Worm (Caenorhabditis elegans) whole organism, mixed stage, embryonic: ENCODE measurements around the gene F10A3.11.

Experiments used
- M03D4.4 ChIP-seq: sonication (generic microtip); optimal IDR thresholded peaks from 2 replicates; lab custom pipeline; 2017; ENCODE audit warnings: mild to moderate bottlenecking, missing genetic modification characterization, missing compliant biosample characterization
- bed-3 ChIP-seq: fragments of 200-800 bp; sonication (Bioruptor generic); optimal IDR thresholded peaks from 3 replicates; lab custom pipeline; 2018; ENCODE audit warnings: mild to moderate bottlenecking, missing genetic modification characterization, moderate library complexity, missing compliant biosample characterization
- blmp-1 ChIP-seq: fragments of 150-350 bp; optimal IDR thresholded peaks from 2 replicates; lab custom pipeline; 2014; ENCODE audit warnings: missing biosample characterization, missing genetic modification characterization
- ceh-39 ChIP-seq: fragments of 150-350 bp; optimal IDR thresholded peaks from 2 replicates; lab custom pipeline; 2014; ENCODE audit warnings: missing biosample characterization, missing genetic modification characterization
- ceh-83 ChIP-seq: fragments of 200-800 bp; sonication (Bioruptor generic); optimal IDR thresholded peaks from 2 replicates; lab custom pipeline; 2018; ENCODE audit warnings: mild to moderate bottlenecking, missing genetic modification characterization, missing compliant biosample characterization
- ces-1 ChIP-seq: fragments of 150-350 bp; optimal IDR thresholded peaks from 2 replicates; lab custom pipeline; 2014; ENCODE audit warnings: missing biosample characterization, missing genetic modification reagents, missing genetic modification characterization
- cnd-1 ChIP-seq: fragments of 200-800 bp; sonication (Bioruptor generic); optimal IDR thresholded peaks from 2 replicates; lab custom pipeline; 2018; ENCODE audit warnings: mild to moderate bottlenecking, missing genetic modification characterization, missing compliant biosample characterization
- drap-1 ChIP-seq: fragments of 200-800 bp; sonication (Bioruptor generic); optimal IDR thresholded peaks from 3 replicates; lab custom pipeline; 2018; ENCODE audit warnings: mild to moderate bottlenecking, missing genetic modification characterization, missing compliant biosample characterization
- elt-1 ChIP-seq: sonication (generic microtip); optimal IDR thresholded peaks from 2 replicates; lab custom pipeline; 2017; ENCODE audit warnings: missing genetic modification characterization, mild to moderate bottlenecking, missing compliant biosample characterization, antibody characterized with exemption, moderate library complexity, borderline replicate concordance; ENCODE audit not compliant: insufficient read depth
- elt-3 ChIP-seq: fragments of 150-350 bp; optimal IDR thresholded peaks from 2 replicates; lab custom pipeline; 2014; ENCODE audit warnings: missing biosample characterization, missing genetic modification characterization
- flh-1 ChIP-seq: fragments of 200-800 bp; sonication (Bioruptor generic); optimal IDR thresholded peaks from 2 replicates; lab custom pipeline; 2018; ENCODE audit warnings: mild to moderate bottlenecking, missing genetic modification characterization, moderate library complexity, missing compliant biosample characterization
- ham-2 ChIP-seq: fragments of 200-800 bp; sonication (Bioruptor generic); optimal IDR thresholded peaks from 2 replicates; lab custom pipeline; 2018; ENCODE audit warnings: mild to moderate bottlenecking, missing genetic modification characterization, missing compliant biosample characterization
- hlh-1 ChIP-seq: fragments of 150-350 bp; optimal IDR thresholded peaks from 2 replicates; lab custom pipeline; 2014; ENCODE audit warnings: missing biosample characterization, missing genetic modification reagents, missing genetic modification characterization
- lin-13 ChIP-seq: fragments of 150-350 bp; optimal IDR thresholded peaks from 2 replicates; lab custom pipeline; 2014; ENCODE audit warnings: missing biosample characterization, missing genetic modification characterization
- lsy-2 ChIP-seq: fragments of 150-350 bp; optimal IDR thresholded peaks from 2 replicates; lab custom pipeline; 2014; ENCODE audit warnings: missing biosample characterization, missing genetic modification characterization
- mab-5 ChIP-seq: fragments of 150-350 bp; optimal IDR thresholded peaks from 2 replicates; lab custom pipeline; 2014; ENCODE audit warnings: missing biosample characterization, missing genetic modification characterization
- mep-1 ChIP-seq: fragments of 150-350 bp; optimal IDR thresholded peaks from 2 replicates; lab custom pipeline; 2017; ENCODE audit warnings: missing biosample characterization, missing genetic modification reagents, missing genetic modification characterization, inconsistent platforms
- mls-2 ChIP-seq: sonication (generic microtip); optimal IDR thresholded peaks from 2 replicates; lab custom pipeline; 2016; ENCODE audit warnings: mild to moderate bottlenecking, missing genetic modification characterization, moderate library complexity, missing compliant biosample characterization
- nhr-12 ChIP-seq: fragments of 150-350 bp; optimal IDR thresholded peaks from 2 replicates; lab custom pipeline; 2014; ENCODE audit warnings: missing biosample characterization, missing genetic modification characterization
- nhr-2 ChIP-seq: fragments of 150-350 bp; optimal IDR thresholded peaks from 2 replicates; lab custom pipeline; 2014; ENCODE audit warnings: missing biosample characterization, missing genetic modification characterization
- nhr-237 ChIP-seq: fragments of 150-350 bp; optimal IDR thresholded peaks from 2 replicates; lab custom pipeline; 2014; ENCODE audit warnings: missing biosample characterization, missing genetic modification characterization
- nhr-28 ChIP-seq: fragments of 150-350 bp; optimal IDR thresholded peaks from 2 replicates; lab custom pipeline; 2014; ENCODE audit warnings: missing biosample characterization, missing genetic modification characterization
- nhr-76 ChIP-seq: sonication (generic microtip); optimal IDR thresholded peaks from 2 replicates; lab custom pipeline; 2017; ENCODE audit warnings: missing biosample characterization, missing genetic modification characterization
- pha-4 ChIP-seq: fragments of 150-350 bp; optimal IDR thresholded peaks from 2 replicates; lab custom pipeline; 2018; ENCODE audit warnings: missing biosample characterization, missing genetic modification reagents, missing genetic modification characterization
- sem-2 ChIP-seq: fragments of 200-800 bp; sonication (Bioruptor generic); optimal IDR thresholded peaks from 2 replicates; lab custom pipeline; 2018; ENCODE audit warnings: mild to moderate bottlenecking, missing genetic modification characterization, missing compliant biosample characterization
- snpc-4 ChIP-seq: fragments of 150-350 bp; optimal IDR thresholded peaks from 2 replicates; lab custom pipeline; 2014; ENCODE audit warnings: missing biosample characterization, missing genetic modification characterization
- sptf-1 ChIP-seq: sonication (generic microtip); optimal IDR thresholded peaks from 2 replicates; lab custom pipeline; 2017; ENCODE audit warnings: mild to moderate bottlenecking, missing genetic modification characterization, moderate library complexity, missing compliant biosample characterization
- tbx-8 ChIP-seq: fragments of 200-800 bp; sonication (Bioruptor generic); optimal IDR thresholded peaks from 2 replicates; lab custom pipeline; 2018; ENCODE audit warnings: mild to moderate bottlenecking, missing genetic modification characterization, moderate library complexity, missing compliant biosample characterization
- unc-39 ChIP-seq: fragments of 150-350 bp; optimal IDR thresholded peaks from 2 replicates; lab custom pipeline; 2014; ENCODE audit warnings: missing biosample characterization, missing genetic modification characterization
- zip-8 ChIP-seq: fragments of 150-350 bp; optimal IDR thresholded peaks from 2 replicates; lab custom pipeline; 2014; ENCODE audit warnings: missing biosample characterization, missing genetic modification characterization
- ztf-11 ChIP-seq: fragments of 150-350 bp; optimal IDR thresholded peaks from 2 replicates; lab custom pipeline; 2014; ENCODE audit warnings: missing biosample characterization, missing genetic modification characterization

F10A3.11 gene

ce11 chrV:16183357-16183756 lies 20.9 kb downstream of the F10A3.11 start, which contains the start of gene srz-14:
Gene srz-14, plus strand, starts transcription at chrV:16183657.
- no peak for TF ChIP-seq sptf-1 (tag; lab: Kevin White, UChicago)
- TF ChIP-seq blmp-1 (tag; lab: Kevin White, UChicago) = no peak
- TF ChIP-seq bed-3 = no peak
- no peak for TF ChIP-seq ceh-39 (tag; lab: Kevin White, UChicago)
- no peak for TF ChIP-seq pha-4
- no peak for TF ChIP-seq ztf-11 (tag; lab: Kevin White, UChicago)
- no peak for TF ChIP-seq nhr-237
- TF ChIP-seq nhr-12 (tag; lab: Kevin White, UChicago) = no peak
- no peak for TF ChIP-seq cnd-1 (tag; lab: Kevin White, UChicago)
- no peak for TF ChIP-seq flh-1 (GFP tag; lab: Kevin White, UChicago)
- no peak for TF ChIP-seq sem-2 (GFP tag; lab: Kevin White, UChicago)
- no peak for TF ChIP-seq nhr-2 (tag; lab: Kevin White, UChicago)

DNA sequence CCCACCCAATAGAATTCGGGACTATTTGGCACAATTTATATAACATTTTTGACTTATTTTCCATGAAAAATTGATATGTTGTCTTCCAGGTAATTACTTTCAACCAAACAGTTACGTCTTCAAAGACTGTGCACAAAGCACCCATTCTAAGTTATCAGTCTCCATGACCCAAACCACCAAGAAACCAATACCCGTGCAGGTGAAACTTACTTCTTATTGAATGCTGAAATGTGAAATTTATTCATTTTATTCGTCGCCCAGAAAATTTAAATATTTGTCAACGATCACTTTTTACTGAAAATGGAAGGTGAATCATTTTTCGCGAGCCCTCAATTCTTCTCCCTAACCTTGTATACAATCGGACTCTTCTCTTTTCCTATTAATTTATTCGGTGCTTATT lies 28.0 kb downstream of the F10A3.11 start, which contains the start of gene srh-281:
Gene srh-281 (plus strand): TSS at position 301 of the 400 bp plus-strand sequence.
- no peak for TF ChIP-seq M03D4.4 (tag; lab: Kevin White, UChicago)
- no peak for TF ChIP-seq elt-3 (tag; lab: Kevin White, UChicago)
- no peak for TF ChIP-seq lsy-2 (tag; lab: Kevin White, UChicago)
- no peak for TF ChIP-seq hlh-1
- no peak for TF ChIP-seq sem-2 (GFP tag; lab: Kevin White, UChicago)
- TF ChIP-seq nhr-237 = no peak
- no peak for TF ChIP-seq lin-13 (tag; lab: Kevin White, UChicago)
- no peak for TF ChIP-seq mab-5 (tag; lab: Kevin White, UChicago)
- no peak for TF ChIP-seq nhr-76 (tag; lab: Kevin White, UChicago)
- TF ChIP-seq snpc-4 = no peak
- no peak for TF ChIP-seq ceh-39 (tag; lab: Kevin White, UChicago)
- TF ChIP-seq drap-1 (GFP tag; lab: Kevin White, UChicago) = no peak
- no peak for TF ChIP-seq flh-1 (GFP tag; lab: Kevin White, UChicago)

DNA sequence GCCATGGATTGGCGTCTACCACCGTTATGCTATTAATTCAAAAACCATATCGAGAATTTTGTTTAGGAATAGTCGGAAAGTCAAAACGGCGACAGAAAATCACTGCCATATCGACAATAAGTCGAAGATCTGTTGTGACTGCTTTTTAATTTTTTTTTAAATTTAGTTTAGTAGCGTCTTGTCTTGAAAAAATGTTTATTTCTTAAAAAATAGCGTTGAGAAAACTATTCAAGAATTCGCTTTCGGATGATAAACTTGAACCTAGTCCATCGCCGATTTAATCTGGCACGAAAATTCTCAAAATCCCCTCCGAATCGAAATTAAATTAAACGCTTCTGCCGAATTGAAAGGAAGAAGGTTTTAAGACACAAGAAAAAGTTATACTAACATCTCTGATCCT lies 29.6 kb downstream of the F10A3.11 start, which contains the start of gene srh-279:
Gene srh-279 (plus strand): TSS at position 301 of the 400 bp plus-strand sequence.
- TF ChIP-seq nhr-12 (tag; lab: Kevin White, UChicago) (no peak), ceh-83 (GFP tag; lab: Kevin White, UChicago) (no peak), nhr-28 (tag; lab: Kevin White, UChicago) (no peak), lsy-2 (tag; lab: Kevin White, UChicago) (no peak), bed-3 (no peak), ces-1 (GFP tag; lab: Kevin White, UChicago) (no peak)

ce11 chrV:16194639-16195038 lies 32.2 kb downstream of the F10A3.11 start, which contains the start of gene rabr-4:
Gene rabr-4, plus strand, starts transcription at chrV:16194939.
- TF ChIP-seq lsy-2 (tag; lab: Kevin White, UChicago) = no peak
- no peak for TF ChIP-seq drap-1 (GFP tag; lab: Kevin White, UChicago)
- no peak for TF ChIP-seq ceh-39 (tag; lab: Kevin White, UChicago)
- no peak for TF ChIP-seq lin-13 (tag; lab: Kevin White, UChicago)
- no peak for TF ChIP-seq cnd-1 (tag; lab: Kevin White, UChicago)

DNA sequence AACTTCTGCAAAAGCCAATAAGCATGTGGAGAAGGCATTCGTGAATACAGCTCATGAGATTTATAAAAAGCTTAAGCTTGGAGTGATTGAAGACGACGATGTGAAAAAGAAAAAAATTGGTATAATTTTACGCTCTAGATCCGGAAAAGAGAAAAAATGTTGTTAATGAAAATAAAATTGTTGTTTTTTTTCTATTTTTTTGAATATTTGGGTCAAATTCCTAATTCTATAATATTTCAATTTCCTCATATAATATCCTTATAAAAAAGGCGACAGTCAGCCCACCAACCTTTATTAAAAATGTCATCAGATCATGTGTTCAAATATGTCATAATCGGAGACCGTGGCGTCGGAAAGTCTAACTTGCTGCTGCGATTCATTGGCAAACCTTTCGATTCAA lies 32.9 kb downstream of the F10A3.11 start, which contains the start of gene rabr-3:
Gene rabr-3 (plus strand): TSS at position 301 of the 400 bp plus-strand sequence.
- TF ChIP-seq tbx-8 (no peak), unc-39 (tag; lab: Kevin White, UChicago) (no peak), mls-2 (no peak), ztf-11 (tag; lab: Kevin White, UChicago) (no peak), ham-2 (no peak), ces-1 (GFP tag; lab: Kevin White, UChicago) (no peak), mep-1 (tag; lab: Kevin White, UChicago) (no peak), elt-1 (tag; lab: Kevin White, UChicago) (no peak), ceh-83 (GFP tag; lab: Kevin White, UChicago) (no peak), flh-1 (GFP tag; lab: Kevin White, UChicago) (no peak), nhr-2 (tag; lab: Kevin White, UChicago) (no peak), lsy-2 (tag; lab: Kevin White, UChicago) (no peak), lin-13 (tag; lab: Kevin White, UChicago) (no peak), elt-3 (tag; lab: Kevin White, UChicago) (no peak), zip-8 (tag; lab: Kevin White, UChicago) (no peak), cnd-1 (tag; lab: Kevin White, UChicago) (no peak), pha-4 (no peak), sem-2 (GFP tag; lab: Kevin White, UChicago) (no peak), bed-3 (no peak)
